Fruit fly (Drosophila melanogaster): Measurements from ENCODE around the gene CG31142.

- TF ChIP-seq EcR (GFP tag; optimal IDR thresholded peaks at IDR 0.05) (no peak), CG8478 (optimal IDR thresholded peaks at IDR 0.05) (no peak), Dll (optimal IDR thresholded peaks at IDR 0.05) (no peak), psq (optimal IDR thresholded peaks at IDR 0.05) (no peak)
Observed at dm6 chr3R:23886270-23887095, 42.6 kb upstream of the CG31142 start.
